Worm (Caenorhabditis elegans): ENCODE measurements around the gene fbxa-85.

Gene fbxa-85

DNA sequence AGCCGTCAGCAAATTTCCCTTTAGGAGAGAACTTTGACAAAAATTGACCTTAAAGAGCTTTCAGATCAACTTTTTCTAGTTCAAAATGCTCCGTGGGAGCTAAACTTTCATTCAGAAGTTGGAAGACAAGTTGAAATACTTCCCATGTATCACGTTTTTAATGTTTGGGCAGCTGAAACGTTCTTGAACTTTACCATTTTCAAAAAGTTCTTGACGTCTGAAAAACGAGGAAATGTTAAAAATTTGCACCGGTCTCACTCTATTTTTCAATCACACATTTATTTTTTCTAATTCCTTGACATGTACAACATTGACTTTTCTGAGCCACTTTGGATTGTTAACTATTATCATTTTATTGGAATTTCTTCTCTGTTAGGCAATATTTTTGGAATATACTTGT is 43.8 kb downstream of the fbxa-85 start, which contains the start of gene sri-70:
Gene sri-70 (plus strand): TSS at position 301 of the 400 bp plus-strand sequence.
- TF ChIP-seq fkh-10 (GFP tag; optimal IDR thresholded peaks at IDR 0.05) (no peak), nhr-90 (tag; optimal IDR thresholded peaks at IDR 0.05; ENCODE audit: poor library complexity) (no peak), mef-2 (tag; optimal IDR thresholded peaks at IDR 0.05) (no peak), aly-2 (tag; optimal IDR thresholded peaks at IDR 0.05) (no peak), ceh-63 (GFP tag; optimal IDR thresholded peaks at IDR 0.05) (no peak), fos-1 (tag; optimal IDR thresholded peaks at IDR 0.05) (no peak), ztf-11 (tag; optimal IDR thresholded peaks at IDR 0.05) (no peak), lin-35 (GFP tag; optimal IDR thresholded peaks at IDR 0.05) (no peak), aha-1 (tag; optimal IDR thresholded peaks at IDR 0.05) (no peak), elt-3 (tag; optimal IDR thresholded peaks at IDR 0.05) (no peak), unc-62 (GFP tag; optimal IDR thresholded peaks at IDR 0.05) (no peak), nhr-47 (tag; optimal IDR thresholded peaks at IDR 0.05) (no peak)

ce11 chrV:17303392-17303791 is 44.4 kb downstream of the fbxa-85 start:
- TF ChIP-seq nhr-47 (tag; optimal IDR thresholded peaks at IDR 0.05), result no peak
- TF ChIP-seq fkh-8 (tag; optimal IDR thresholded peaks at IDR 0.05), result no peak
- TF ChIP-seq nhr-20 (tag; optimal IDR thresholded peaks at IDR 0.05), result no peak
- TF ChIP-seq unc-62 (GFP tag; optimal IDR thresholded peaks at IDR 0.05), result no peak
- no peak for TF ChIP-seq irx-1 (tag; optimal IDR thresholded peaks at IDR 0.05)
- no peak for TF ChIP-seq tlp-1 (tag; optimal IDR thresholded peaks at IDR 0.05)
- no peak for TF ChIP-seq unc-130 (tag; optimal IDR thresholded peaks at IDR 0.05)
- TF ChIP-seq dsc-1 (tag; optimal IDR thresholded peaks at IDR 0.05), result no peak
- no peak for TF ChIP-seq lin-14 (GFP tag; optimal IDR thresholded peaks at IDR 0.05)
- no peak for TF ChIP-seq fkh-4 (tag; optimal IDR thresholded peaks at IDR 0.05; ENCODE audit: borderline replicate concordance)
- TF ChIP-seq blmp-1 (tag; optimal IDR thresholded peaks at IDR 0.05), result no peak
- no peak for TF ChIP-seq nhr-90 (tag; optimal IDR thresholded peaks at IDR 0.05; ENCODE audit: poor library complexity)
- TF ChIP-seq nhr-237 (tag; optimal IDR thresholded peaks at IDR 0.05), result no peak
- TF ChIP-seq ztf-11 (tag; optimal IDR thresholded peaks at IDR 0.05), result no peak

- no peak for TF ChIP-seq lir-3 (tag; optimal IDR thresholded peaks at IDR 0.05; ENCODE audit: poor library complexity)
- TF ChIP-seq xbp-1 (tag; optimal IDR thresholded peaks at IDR 0.05), result no peak
- no peak for TF ChIP-seq efl-1 (optimal IDR thresholded peaks at IDR 0.05)
- peak in 1 of 2 experiments; percentile 34 for TF ChIP-seq efl-1 (GFP tag; optimal IDR thresholded peaks at IDR 0.05 in 1 of 2)
- TF ChIP-seq alr-1 (tag; optimal IDR thresholded peaks at IDR 0.05; ENCODE audit: borderline replicate concordance), result no peak
- TF ChIP-seq nhr-237 (tag; optimal IDR thresholded peaks at IDR 0.05), result no peak
- no peak for TF ChIP-seq hlh-4 (tag; optimal IDR thresholded peaks at IDR 0.05)
- TF ChIP-seq lin-14 (GFP tag; optimal IDR thresholded peaks at IDR 0.05), result no peak
- TF ChIP-seq ztf-11 (tag; optimal IDR thresholded peaks at IDR 0.05), result no peak
- no peak for TF ChIP-seq irx-1 (tag; optimal IDR thresholded peaks at IDR 0.05)
- TF ChIP-seq mef-2 (tag; optimal IDR thresholded peaks at IDR 0.05), result no peak
- no peak for TF ChIP-seq ceh-63 (GFP tag; optimal IDR thresholded peaks at IDR 0.05)
- peak in 1 of 3 experiments; percentile 18 for TF ChIP-seq dpl-1 (GFP tag; optimal IDR thresholded peaks at IDR 0.05)
Measured at ce11 chrV:17307926-17308325, 49.0 kb downstream of the fbxa-85 start.
